Fruit fly (Drosophila melanogaster): ENCODE results near the gene CG18746.

The CG18746 gene

dm6 chr3R:7813981-7814529 lies 24.1 kb upstream of the CG18746 start, which contains the start of gene CG34384 (continued):
- no peak for TF ChIP-seq zf30C (GFP tag; optimal IDR thresholded peaks at IDR 0.05)
- TF ChIP-seq vnd (GFP tag; IDR thresholded peaks at IDR 0.05; ENCODE audit: partially characterized antibody) = no peak
- no peak for TF ChIP-seq Poxn (GFP tag; IDR thresholded peaks at IDR 0.05)
- TF ChIP-seq Ets65A (GFP tag) = peak; percentile 85
- no peak for TF ChIP-seq CG12299 (tag; optimal IDR thresholded peaks at IDR 0.05)
- peak; percentile 42 for TF ChIP-seq CG12769 (tag; optimal IDR thresholded peaks at IDR 0.05)
- TF ChIP-seq CG10959 (GFP tag; IDR thresholded peaks at IDR 0.05) = no peak
- TF ChIP-seq sna (GFP tag; IDR thresholded peaks at IDR 0.05; ENCODE audit: partially characterized antibody) = no peak
- TF ChIP-seq fd96Cb (tag; optimal IDR thresholded peaks at IDR 0.05) = peak; percentile 31
- TF ChIP-seq BtbVII (GFP tag; optimal IDR thresholded peaks at IDR 0.05) = peak; percentile 71
- TF ChIP-seq CG8944 (GFP tag; optimal IDR thresholded peaks at IDR 0.05) = no peak
- peak; percentile 45 for TF ChIP-seq CG13894 (tag; optimal IDR thresholded peaks at IDR 0.05)
- TF ChIP-seq Drgx (GFP tag; IDR thresholded peaks at IDR 0.05) = no peak
- no peak for TF ChIP-seq CG11560 (tag; IDR thresholded peaks at IDR 0.05)
- peak; percentile 15 for TF ChIP-seq kni (GFP tag; optimal IDR thresholded peaks at IDR 0.05)
- peak in 1 of 2 experiments; percentile 31 for TF ChIP-seq chif (GFP tag; optimal IDR thresholded peaks at IDR 0.05)
- peak; percentile 78 for TF ChIP-seq Med (GFP tag)
- TF ChIP-seq lab (GFP tag; optimal IDR thresholded peaks at IDR 0.05) = peak; percentile 74
- TF ChIP-seq CG31224 (GFP tag; IDR thresholded peaks at IDR 0.05) = no peak
- TF ChIP-seq CG4707 (GFP tag; optimal IDR thresholded peaks at IDR 0.05) = no peak
- peak; percentile 17 for TF ChIP-seq en (GFP tag; optimal IDR thresholded peaks at IDR 0.05)
- TF ChIP-seq Ssrp (tag; optimal IDR thresholded peaks at IDR 0.05) = peak; percentile 35
- TF ChIP-seq CG6813 (GFP tag; optimal IDR thresholded peaks at IDR 0.05) = peak; percentile 50
- TF ChIP-seq CG3726 (GFP tag; IDR thresholded peaks at IDR 0.05) = no peak
- peak in 1 of 2 experiments; percentile 18 for TF ChIP-seq crp (GFP tag; optimal IDR thresholded peaks at IDR 0.05)
- peak; percentile 55 for TF ChIP-seq slbo (GFP tag; IDR thresholded peaks at IDR 0.05)
- no peak for TF ChIP-seq YL-1 (GFP tag; optimal IDR thresholded peaks at IDR 0.05)
- no peak for TF ChIP-seq luna (GFP tag; optimal IDR thresholded peaks at IDR 0.05)
- no peak for TF ChIP-seq run (tag; optimal IDR thresholded peaks at IDR 0.05)
- no peak for TF ChIP-seq rib (GFP tag; IDR thresholded peaks at IDR 0.05)
- TF ChIP-seq cas (GFP tag; IDR thresholded peaks at IDR 0.05) = no peak
- TF ChIP-seq lola (GFP tag; optimal IDR thresholded peaks at IDR 0.05) = no peak
- no peak for TF ChIP-seq CrebB (tag; optimal IDR thresholded peaks at IDR 0.05)
- TF ChIP-seq tgo (GFP tag; IDR thresholded peaks at IDR 0.05) = no peak
- TF ChIP-seq mam (GFP tag; optimal IDR thresholded peaks at IDR 0.05) = peak; percentile 52
- no peak for TF ChIP-seq CG13287 (GFP tag; IDR thresholded peaks at IDR 0.05; ENCODE audit: partially characterized antibody)
- peak; percentile 68 for TF ChIP-seq CG31441 (GFP tag; IDR thresholded peaks at IDR 0.05)
- 0 out of 3 replicates have a peak, but pooled peaks have one; percentile 36 for TF ChIP-seq Dbx (GFP tag; IDR thresholded peaks at IDR 0.05)
- TF ChIP-seq slp2 (GFP tag; optimal IDR thresholded peaks at IDR 0.05) = peak; percentile 9
- no peak for TF ChIP-seq Dad (GFP tag; optimal IDR thresholded peaks at IDR 0.05)
- no peak for TF ChIP-seq amos (GFP tag; IDR thresholded peaks at IDR 0.05; ENCODE audit: partially characterized antibody)
- no peak for TF ChIP-seq bbx (GFP tag; IDR thresholded peaks at IDR 0.05; ENCODE audit: partially characterized antibody)
- TF ChIP-seq Vsx1 (GFP tag; optimal IDR thresholded peaks at IDR 0.05) = no peak
- TF ChIP-seq CG1529 (GFP tag; optimal IDR thresholded peaks at IDR 0.05) = no peak
- peak; percentile 9 for TF ChIP-seq fd3F (GFP tag; optimal IDR thresholded peaks at IDR 0.05)
- TF ChIP-seq CG9215 (GFP tag; IDR thresholded peaks at IDR 0.05) = peak; percentile 30
- peak; percentile 17 for TF ChIP-seq exex (tag; optimal IDR thresholded peaks at IDR 0.05)
- no peak for TF ChIP-seq sima (GFP tag; optimal IDR thresholded peaks at IDR 0.05)
- no peak for TF ChIP-seq Lhr (GFP tag; optimal IDR thresholded peaks at IDR 0.05)
- no peak for TF ChIP-seq CG6175 (GFP tag; IDR thresholded peaks at IDR 0.05)
